Worm (Caenorhabditis elegans): ENCODE data around the gene R13H9.6.
"Not testable (repeated sequence)": the region's sequence is repeated elsewhere in the genome, so short reads cannot be mapped to it uniquely, and the experiment has no call there.

Gene R13H9.6

DNA sequence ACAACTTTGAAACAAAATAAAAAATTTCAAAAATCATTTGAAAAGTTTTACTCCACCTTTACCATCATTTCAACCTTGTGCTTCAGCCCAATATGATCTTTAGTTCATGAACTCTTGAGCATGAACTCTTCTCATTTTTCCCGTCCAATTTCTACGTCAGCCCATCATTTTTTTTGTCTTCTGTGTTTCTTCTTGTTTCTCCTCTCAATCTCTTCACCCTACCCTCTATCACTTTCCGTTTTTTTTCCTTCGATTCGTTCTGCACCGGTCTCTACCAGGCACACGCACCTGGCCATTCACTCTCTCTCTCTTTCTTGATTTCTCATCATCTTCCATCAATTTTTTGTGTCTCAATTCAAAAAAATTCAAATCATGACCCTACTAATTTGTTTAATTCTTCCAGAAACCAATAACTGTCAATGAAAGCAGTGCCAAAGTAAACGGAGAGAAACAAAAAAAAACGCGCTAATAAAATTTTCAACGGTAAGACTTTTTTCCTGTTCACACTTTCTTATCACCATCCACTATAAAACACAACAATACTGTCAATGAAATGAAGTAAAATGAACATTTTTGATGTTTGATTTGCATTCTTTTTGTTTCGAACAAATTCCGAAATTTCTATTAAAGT is 14.6 kb upstream of the R13H9.6 start, which contains the start of gene pygo-1:
Gene pygo-1, plus strand, starts transcription at position 404 of the 631 bp plus-strand sequence.
- TF ChIP-seq unc-62 (GFP tag; optimal IDR thresholded peaks at IDR 0.05): no peak

DNA sequence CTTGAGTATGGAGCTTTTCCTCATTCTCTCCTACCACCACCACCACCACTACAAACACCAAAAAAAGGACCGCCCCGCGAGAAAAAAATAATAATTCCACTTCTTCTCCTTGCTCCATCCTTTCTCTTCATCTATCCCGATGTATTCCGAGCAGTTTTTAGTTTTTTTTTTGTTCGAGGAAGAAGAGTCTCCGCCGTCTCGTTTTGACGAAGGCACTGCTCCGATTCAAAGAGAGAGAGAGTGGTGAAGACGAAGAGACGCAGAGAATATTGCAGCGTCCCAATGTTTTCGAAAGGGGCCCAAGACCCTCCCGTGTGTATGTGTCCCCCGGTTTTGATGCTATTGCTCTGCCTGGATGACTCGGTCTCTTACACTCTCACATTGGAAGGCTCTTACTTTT is 12.7 kb upstream of the R13H9.6 start:
- TF ChIP-seq unc-62 (GFP tag; optimal IDR thresholded peaks at IDR 0.05): no peak

DNA sequence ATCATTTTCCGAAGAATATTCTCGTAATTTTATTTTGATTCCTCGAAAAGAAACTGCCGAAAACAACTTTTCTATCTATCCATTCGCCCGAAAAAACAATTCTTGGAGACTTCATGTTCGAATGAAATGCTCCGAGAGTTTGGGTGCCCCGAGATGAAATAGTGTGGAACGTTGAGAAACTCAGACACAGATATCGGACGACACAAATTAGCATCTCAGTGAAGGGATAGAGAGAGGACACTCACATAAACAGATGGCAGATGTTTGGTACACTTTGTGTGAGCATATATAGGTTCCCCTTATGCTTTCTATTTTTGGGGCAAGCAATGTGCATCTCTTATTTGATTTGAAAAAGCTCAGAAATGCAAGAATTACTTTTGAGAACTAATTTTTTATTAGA is 10.4 kb upstream of the R13H9.6 start:
- TF ChIP-seq unc-62 (GFP tag; optimal IDR thresholded peaks at IDR 0.05): no peak

DNA sequence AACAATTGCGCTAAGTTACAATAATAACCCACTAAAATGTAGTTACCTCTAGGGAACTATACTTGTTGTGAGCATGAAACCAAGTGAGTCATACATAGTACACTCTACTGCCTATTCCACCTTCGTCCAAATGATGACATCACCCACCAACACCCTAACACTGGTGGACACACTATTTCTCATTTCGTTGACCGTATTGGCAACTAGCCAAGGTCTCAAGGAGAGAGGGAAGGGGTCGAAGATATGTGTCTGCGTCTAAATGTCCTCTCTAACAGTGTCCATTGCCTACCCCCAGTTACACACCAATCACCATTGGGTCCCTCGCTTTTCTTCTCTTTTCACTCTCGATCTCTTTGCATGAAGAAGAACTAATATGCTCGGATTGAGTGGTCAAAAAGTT is 9.5 kb upstream of the R13H9.6 start:
- TF ChIP-seq unc-62 (GFP tag; optimal IDR thresholded peaks at IDR 0.05): no peak

DNA sequence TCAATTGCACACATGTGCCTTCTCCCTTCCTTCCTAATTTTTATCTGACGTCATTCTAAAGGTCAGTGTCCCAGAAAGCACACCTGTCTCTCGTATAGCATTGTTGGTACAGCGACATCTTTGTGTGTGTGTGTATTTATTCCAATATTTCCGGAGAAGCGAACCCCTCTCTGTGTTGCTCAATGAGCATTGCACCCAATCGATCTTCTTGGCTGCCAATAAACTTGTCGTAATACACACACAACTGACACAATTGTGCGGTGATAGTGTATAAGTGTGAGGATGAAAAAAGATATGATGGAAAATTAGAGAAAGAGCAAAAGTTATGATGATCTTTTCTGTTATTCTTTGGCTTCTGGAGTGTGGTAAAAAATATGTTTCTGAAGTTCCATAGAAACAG is 8.2 kb upstream of the R13H9.6 start:
- no peak for TF ChIP-seq unc-62 (GFP tag; optimal IDR thresholded peaks at IDR 0.05)

DNA sequence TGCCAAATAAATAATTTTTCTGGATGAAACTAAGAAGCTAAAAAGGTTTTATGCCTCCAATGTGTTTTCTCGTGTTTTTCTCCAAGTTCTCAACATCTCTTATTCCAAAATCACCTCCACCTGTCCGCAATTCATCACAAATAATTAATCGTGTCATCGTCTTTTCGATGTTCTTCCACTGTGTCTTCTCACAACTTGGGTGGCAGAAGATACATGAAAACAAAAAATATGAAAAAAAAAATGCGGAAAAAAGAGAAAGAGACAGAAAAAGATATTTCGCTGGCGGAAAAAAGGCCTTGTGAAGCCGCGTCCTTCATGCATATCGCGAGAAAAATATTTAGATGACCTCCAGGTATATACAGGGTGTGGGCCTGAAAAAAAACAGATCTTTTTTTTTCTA is 5.4 kb upstream of the R13H9.6 start:
- TF ChIP-seq unc-62 (GFP tag; optimal IDR thresholded peaks at IDR 0.05): no peak

DNA sequence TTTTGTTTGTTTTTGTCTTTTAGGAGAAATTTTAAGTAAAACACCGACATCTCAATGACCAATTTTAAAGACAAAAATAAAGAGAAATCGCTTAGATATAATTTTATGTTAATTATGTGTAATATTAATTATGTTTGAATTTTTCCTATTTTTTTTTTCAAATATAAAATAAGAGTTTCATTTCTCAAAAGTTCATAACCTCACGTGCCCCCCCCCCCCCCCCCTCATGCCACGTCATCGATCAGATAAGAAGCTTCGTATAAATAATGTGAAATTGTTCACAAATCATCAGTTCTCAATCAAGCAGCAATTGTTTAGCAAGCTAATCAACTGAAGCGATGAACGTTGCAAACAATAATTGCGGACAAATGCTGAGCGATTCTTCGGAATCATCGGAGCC is 2.2 kb upstream of the R13H9.6 start, which contains the start of gene C02B10.6:
Gene C02B10.6, plus strand, starts transcription at position 301 of the 400 bp plus-strand sequence.
- not testable (repeated sequence) for TF ChIP-seq unc-62 (GFP tag; optimal IDR thresholded peaks at IDR 0.05)

DNA sequence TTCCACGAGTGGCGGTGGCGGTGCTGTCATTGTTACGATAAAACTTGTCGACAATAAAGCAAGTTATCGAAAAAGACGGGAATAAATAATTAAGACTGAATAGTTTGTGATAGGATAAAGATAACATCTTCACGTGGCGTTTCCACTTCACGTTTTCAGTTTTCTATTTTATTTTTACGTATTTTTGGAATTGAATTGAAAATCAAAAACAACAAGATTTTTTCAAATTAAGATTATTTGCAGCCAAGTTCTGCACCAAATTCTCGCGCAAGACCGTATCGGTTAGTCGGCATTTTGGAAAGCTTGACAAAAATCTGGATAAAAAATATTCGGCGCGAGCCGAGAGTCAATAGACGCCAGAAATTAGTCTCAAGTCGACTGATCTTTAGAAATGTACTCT is 1.6 kb downstream of the R13H9.6 start, which contains the start of gene ttbk-2.2:
Gene ttbk-2.2, minus strand, starts transcription at position 101 of the 400 bp plus-strand sequence.
- TF ChIP-seq unc-62 (GFP tag; optimal IDR thresholded peaks at IDR 0.05): not testable (repeated sequence)

DNA sequence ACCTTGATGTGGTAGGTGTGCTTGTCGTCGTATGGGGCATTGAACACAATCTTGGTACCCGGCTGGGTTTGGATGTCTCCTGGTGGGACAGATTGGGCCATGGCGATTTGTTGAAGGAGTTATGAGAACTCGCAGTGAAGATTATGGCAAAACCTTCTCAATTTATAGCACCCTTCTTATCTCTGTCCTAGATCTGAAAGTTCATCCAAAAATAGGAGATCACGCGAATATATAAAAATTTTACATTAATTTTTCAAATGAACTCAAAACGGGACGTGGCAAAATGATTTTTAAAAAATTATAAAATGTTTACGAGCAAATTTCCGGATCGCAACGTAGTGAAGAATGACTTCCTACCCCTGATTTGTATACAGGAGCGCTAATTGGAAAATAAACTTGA is 3.5 kb downstream of the R13H9.6 start, which contains the start of gene msp-53:
Gene msp-53, minus strand, starts transcription at position 101 of the 400 bp plus-strand sequence.
- TF ChIP-seq unc-62 (GFP tag; optimal IDR thresholded peaks at IDR 0.05): not testable (repeated sequence)

DNA sequence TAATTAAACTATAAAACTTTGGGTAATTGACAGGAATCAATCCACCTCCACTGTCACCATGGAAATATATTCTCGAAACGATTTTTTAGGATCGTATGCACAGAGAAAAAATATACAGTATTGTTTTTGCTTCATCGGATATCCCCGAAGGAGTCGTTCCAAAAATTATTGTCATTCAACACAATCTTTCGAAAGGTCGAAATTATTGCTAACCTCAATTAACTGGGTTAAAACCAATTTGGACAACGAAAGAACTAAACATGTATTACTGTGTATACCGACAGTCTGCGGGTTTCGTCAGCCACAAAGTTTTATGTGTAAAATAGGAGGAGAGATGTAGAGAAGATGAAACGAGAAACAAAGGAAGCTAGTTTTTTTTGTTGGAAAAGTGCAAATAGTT is 5.1 kb downstream of the R13H9.6 start:
- no peak for TF ChIP-seq unc-62 (GFP tag; optimal IDR thresholded peaks at IDR 0.05)

DNA sequence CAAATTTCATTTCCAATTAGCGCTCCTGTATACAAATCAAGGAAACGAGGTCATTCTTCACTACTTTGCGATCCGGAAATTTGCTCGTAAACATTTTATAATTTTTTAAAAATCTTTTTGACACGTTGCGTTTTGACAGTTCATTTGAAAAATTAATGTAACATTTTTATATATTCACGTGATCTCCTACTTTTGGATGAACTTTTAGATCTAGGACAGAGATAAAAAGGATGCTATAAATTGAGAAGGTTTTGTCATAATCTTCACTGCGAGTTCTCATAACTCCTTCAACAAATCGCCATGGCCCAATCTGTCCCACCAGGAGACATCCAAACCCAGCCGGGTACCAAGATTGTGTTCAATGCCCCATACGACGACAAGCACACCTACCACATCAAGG is 6.2 kb downstream of the R13H9.6 start, which contains the start of gene msp-57:
Gene msp-57, plus strand, starts transcription at position 301 of the 400 bp plus-strand sequence.
- TF ChIP-seq unc-62 (GFP tag; optimal IDR thresholded peaks at IDR 0.05): not testable (repeated sequence)

DNA sequence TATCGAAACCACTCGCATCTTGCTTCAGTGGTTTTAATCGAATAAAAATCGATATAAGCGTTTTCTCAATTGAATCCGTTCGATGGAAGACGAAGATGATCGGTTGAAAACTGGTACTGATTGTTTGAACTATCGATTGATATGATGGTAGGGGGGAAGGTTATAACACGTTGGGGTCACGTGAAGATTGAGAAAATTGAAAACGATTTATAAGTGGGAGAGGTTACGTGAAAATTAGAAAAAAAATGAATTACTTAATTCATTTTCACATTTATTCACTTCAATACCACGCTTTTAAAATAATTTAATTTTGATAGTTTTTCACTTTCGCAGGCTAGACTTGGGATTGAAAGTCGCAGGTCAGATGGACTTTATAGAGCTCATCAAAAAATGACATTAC is 7.5 kb downstream of the R13H9.6 start, which contains the start of gene C09B9.7:
Gene C09B9.7, minus strand, starts transcription at position 101 of the 400 bp plus-strand sequence.
- no peak for TF ChIP-seq unc-62 (GFP tag; optimal IDR thresholded peaks at IDR 0.05)

DNA sequence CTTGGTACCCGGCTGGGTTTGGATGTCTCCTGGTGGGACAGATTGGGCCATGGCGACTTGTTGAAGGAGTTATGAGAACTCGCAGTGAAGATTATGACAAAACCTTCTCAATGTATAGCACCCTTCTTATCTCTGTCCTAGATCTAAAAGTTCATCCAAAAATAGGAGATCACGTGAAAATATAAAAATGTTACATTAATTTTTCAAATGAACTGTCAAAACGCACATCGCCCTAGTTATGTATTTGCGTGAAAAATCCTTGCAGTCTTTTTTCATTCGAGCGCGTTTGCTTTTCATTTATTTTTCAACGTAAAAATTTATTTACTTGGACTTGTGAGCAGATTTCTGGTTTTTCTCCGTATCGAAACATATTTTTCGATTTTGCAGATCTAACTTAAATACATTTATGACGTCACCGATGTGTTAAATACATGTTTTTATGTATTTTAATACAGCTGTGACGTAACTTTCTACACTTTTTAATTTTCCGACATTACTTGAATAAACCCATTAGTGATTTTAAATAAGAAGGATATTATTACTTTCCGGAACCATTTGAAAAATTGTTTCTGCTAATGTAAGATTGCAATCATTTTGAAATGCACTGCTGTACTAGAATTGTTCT is 12.4 kb downstream of the R13H9.6 start, which contains the start of gene msp-55:
Gene msp-55, minus strand, starts transcription at position 51 of the 625 bp plus-strand sequence.
- no peak for TF ChIP-seq unc-62 (GFP tag; optimal IDR thresholded peaks at IDR 0.05)

DNA sequence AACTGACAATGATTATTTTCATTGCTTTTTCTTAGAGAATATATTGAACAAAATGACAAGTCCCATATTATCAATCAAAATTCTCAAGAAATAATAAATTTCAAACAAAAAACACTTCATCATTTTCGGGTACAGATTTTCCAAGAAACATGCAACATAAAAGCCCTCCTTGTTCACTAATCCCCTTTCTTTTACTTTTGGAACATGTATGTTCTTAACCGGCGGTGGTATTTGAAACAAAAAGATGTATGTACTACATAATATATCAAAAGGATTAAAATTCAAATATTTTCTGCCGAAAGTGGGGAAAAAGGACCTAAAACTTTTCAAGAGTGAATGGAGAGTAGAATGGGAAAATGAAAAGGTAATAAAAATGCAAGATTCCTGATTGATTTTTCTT is 14.1 kb downstream of the R13H9.6 start:
- no peak for TF ChIP-seq unc-62 (GFP tag; optimal IDR thresholded peaks at IDR 0.05)

DNA sequence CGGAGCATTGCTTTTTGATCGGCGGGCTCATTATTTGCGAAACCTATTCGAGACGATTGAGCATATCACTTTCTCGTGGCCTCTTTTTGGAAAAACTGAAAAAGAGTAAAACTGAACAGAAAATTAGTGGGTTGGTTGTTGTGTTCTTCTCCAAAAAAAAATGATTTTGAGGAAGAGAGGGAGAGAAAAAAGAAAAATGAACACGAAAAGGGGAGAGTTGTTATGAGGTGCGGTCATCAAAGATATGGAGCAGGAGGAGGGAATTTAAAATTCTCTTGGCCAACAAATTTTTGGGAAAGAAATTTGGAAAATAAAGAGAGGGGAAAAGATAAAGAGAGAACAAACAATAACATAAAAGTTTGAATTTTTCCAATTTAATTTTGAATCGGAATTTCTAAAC is 23.1 kb downstream of the R13H9.6 start, which contains the start of gene hot-9:
Gene hot-9, minus strand, starts transcription at position 101 of the 400 bp plus-strand sequence.
- TF ChIP-seq unc-62 (GFP tag; optimal IDR thresholded peaks at IDR 0.05): no peak

DNA sequence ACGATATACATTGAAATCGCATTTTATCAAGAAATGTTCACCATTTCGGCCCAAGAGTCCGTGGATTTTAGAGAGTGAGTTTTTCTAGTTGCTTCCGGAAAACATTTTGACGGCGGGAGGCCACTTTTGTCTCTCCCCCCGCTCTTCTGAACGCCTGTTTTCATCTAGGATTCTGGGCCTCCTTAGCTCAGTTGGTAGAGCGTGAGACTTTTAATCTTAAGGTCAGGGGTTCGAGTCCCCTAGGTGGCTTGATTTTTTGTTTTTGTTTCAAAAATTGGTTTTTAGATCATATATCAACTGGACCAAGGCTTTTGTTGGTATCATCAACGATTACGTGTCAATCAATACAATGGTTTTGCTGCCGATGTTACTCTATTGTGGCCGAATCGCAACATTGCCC is 29.7 kb downstream of the R13H9.6 start:
- no peak for TF ChIP-seq unc-62 (GFP tag; optimal IDR thresholded peaks at IDR 0.05)

DNA sequence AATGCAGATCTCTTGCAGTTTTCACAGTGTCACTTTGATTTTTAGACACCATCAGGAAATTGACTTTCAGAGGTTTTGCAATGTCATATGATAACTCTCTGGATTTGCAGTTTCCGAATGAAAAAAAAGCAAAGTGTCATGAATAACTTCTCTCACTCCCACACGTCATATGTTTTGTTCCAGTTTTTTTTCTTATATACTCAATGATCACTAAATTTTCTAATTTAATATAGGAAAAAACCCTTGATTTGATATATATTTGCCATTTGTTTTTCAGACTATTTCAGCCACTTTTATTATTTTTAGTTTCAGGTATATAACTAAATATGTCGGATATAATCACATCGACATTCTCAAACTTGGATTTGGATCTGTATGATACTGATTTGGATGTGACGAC is 31.0 kb downstream of the R13H9.6 start, which contains the start of gene C09B9.1:
Gene C09B9.1, plus strand, starts transcription at position 301 of the 400 bp plus-strand sequence.
- no peak for TF ChIP-seq unc-62 (GFP tag; optimal IDR thresholded peaks at IDR 0.05)

Data from whole organism, dauer.